Worm (Caenorhabditis elegans) whole organism, late embryonic: ENCODE measurements around the gene ace-3.

Experiments
- C08G9.2 ChIP-seq: sonication (generic microtip); optimal IDR thresholded peaks from 2 replicates; lab custom pipeline; 2016; ENCODE audit warnings: mild to moderate bottlenecking, missing genetic modification characterization, moderate library complexity, missing compliant biosample characterization
- C38D4.7 ChIP-seq: fragments of 200-800 bp; sonication (Bioruptor generic); optimal IDR thresholded peaks from 2 replicates; lab custom pipeline; 2018; ENCODE audit warnings: mild to moderate bottlenecking, missing genetic modification characterization, moderate library complexity, missing compliant biosample characterization
- K02D7.2 ChIP-seq: sonication (generic microtip); optimal IDR thresholded peaks from 2 replicates; lab custom pipeline; 2017; ENCODE audit warnings: mild to moderate bottlenecking, missing genetic modification characterization, missing compliant biosample characterization
- Y22D7AL.16 ChIP-seq: sonication (generic microtip); optimal IDR thresholded peaks from 2 replicates; lab custom pipeline; 2016; ENCODE audit warnings: missing genetic modification characterization, missing compliant biosample characterization
- ahr-1 ChIP-seq: sonication (generic microtip); optimal IDR thresholded peaks from 2 replicates; lab custom pipeline; 2016; ENCODE audit warnings: missing genetic modification characterization, missing compliant biosample characterization
- ama-1 ChIP-seq: fragments of 150-350 bp; optimal IDR thresholded peaks from 2 replicates; lab custom pipeline; 2014
- ceh-18 ChIP-seq: sonication (generic microtip); optimal IDR thresholded peaks from 2 replicates; lab custom pipeline; 2016; ENCODE audit warnings: missing genetic modification characterization, missing compliant biosample characterization
- ceh-19 ChIP-seq: fragments of 200-800 bp; sonication (Bioruptor generic); optimal IDR thresholded peaks from 2 replicates; lab custom pipeline; 2018; ENCODE audit warnings: mild to moderate bottlenecking, missing genetic modification characterization, missing compliant biosample characterization
- ceh-2 ChIP-seq: sonication (generic microtip); optimal IDR thresholded peaks from 2 replicates; lab custom pipeline; 2016; ENCODE audit warnings: missing genotype, missing genetic modification characterization, missing compliant biosample characterization
- ceh-22 ChIP-seq: sonication (generic microtip); optimal IDR thresholded peaks from 2 replicates; lab custom pipeline; 2017; ENCODE audit warnings: missing biosample characterization, missing genetic modification characterization
- ceh-24 ChIP-seq: sonication (generic microtip); optimal IDR thresholded peaks from 2 replicates; lab custom pipeline; 2016; ENCODE audit warnings: mild to moderate bottlenecking, missing genetic modification characterization, missing compliant biosample characterization
- ceh-30 ChIP-seq: fragments of 150-350 bp; optimal IDR thresholded peaks from 2 replicates; lab custom pipeline; 2014; ENCODE audit warnings: missing biosample characterization, missing genetic modification characterization
- ceh-31 ChIP-seq: sonication (generic microtip); optimal IDR thresholded peaks from 2 replicates; lab custom pipeline; 2016; ENCODE audit warnings: missing genetic modification characterization, missing compliant biosample characterization
- ceh-45 ChIP-seq: fragments of 200-800 bp; sonication (Bioruptor generic); IDR thresholded peaks from 2 replicates; pipeline ENCODE4 v1.3.6; 2022; ENCODE audit warnings: missing genetic modification reagents, missing genetic modification characterization, missing compliant biosample characterization
- ceh-48 ChIP-seq: sonication (generic microtip); optimal IDR thresholded peaks from 2 replicates; lab custom pipeline; 2016; ENCODE audit warnings: missing genetic modification characterization, inconsistent platforms, missing compliant biosample characterization
- ceh-9 ChIP-seq: sonication (generic microtip); optimal IDR thresholded peaks from 2 replicates; lab custom pipeline; 2016; ENCODE audit warnings: mild to moderate bottlenecking, missing genetic modification characterization, inconsistent platforms, missing compliant biosample characterization
- che-1 ChIP-seq: sonication (generic microtip); optimal IDR thresholded peaks from 2 replicates; lab custom pipeline; 2016; ENCODE audit warnings: mild to moderate bottlenecking, missing genetic modification characterization, missing compliant biosample characterization
- dve-1 ChIP-seq: sonication (generic microtip); optimal IDR thresholded peaks from 2 replicates; lab custom pipeline; 2017; ENCODE audit warnings: antibody characterized with exemption, mild to moderate bottlenecking, missing genetic modification characterization, missing compliant biosample characterization
- elt-2 ChIP-seq: sonication (generic microtip); optimal IDR thresholded peaks from 2 replicates; lab custom pipeline; 2016; ENCODE audit warnings: missing genetic modification reagents, missing genetic modification characterization, missing compliant biosample characterization
- elt-4 ChIP-seq: sonication (generic microtip); optimal IDR thresholded peaks from 2 replicates; lab custom pipeline; 2016; ENCODE audit warnings: missing genetic modification characterization, missing compliant biosample characterization
- fkh-10 ChIP-seq: fragments of 150-350 bp; optimal IDR thresholded peaks from 2 replicates; lab custom pipeline; 2014; ENCODE audit warnings: missing biosample characterization, missing genetic modification reagents, missing genetic modification characterization
- gmeb-2 ChIP-seq: sonication (generic microtip); optimal IDR thresholded peaks from 2 replicates; lab custom pipeline; 2016; ENCODE audit warnings: missing genetic modification characterization, inconsistent platforms, missing compliant biosample characterization
- hlh-13 ChIP-seq: fragments of 200-800 bp; sonication (Bioruptor generic); optimal IDR thresholded peaks from 2 replicates; lab custom pipeline; 2018; ENCODE audit warnings: mild to moderate bottlenecking, missing genetic modification characterization, missing compliant biosample characterization
- hlh-15 ChIP-seq: sonication (generic microtip); optimal IDR thresholded peaks from 2 replicates; lab custom pipeline; 2016; ENCODE audit warnings: missing genetic modification characterization, missing compliant biosample characterization
- hlh-30 ChIP-seq: sonication (generic microtip); optimal IDR thresholded peaks from 2 replicates; lab custom pipeline; 2017; ENCODE audit warnings: antibody characterized with exemption, missing genetic modification characterization, missing compliant biosample characterization; ENCODE audit not compliant: insufficient read depth
- hlh-6 ChIP-seq: sonication (generic microtip); optimal IDR thresholded peaks from 2 replicates; lab custom pipeline; 2016; ENCODE audit warnings: missing genotype, missing genetic modification characterization, missing compliant biosample characterization
- hlh-8 ChIP-seq: sonication (generic microtip); optimal IDR thresholded peaks from 2 replicates; lab custom pipeline; 2016; ENCODE audit warnings: missing genotype, missing genetic modification characterization, missing compliant biosample characterization
- lim-6 ChIP-seq: sonication (generic microtip); optimal IDR thresholded peaks from 2 replicates; lab custom pipeline; 2016; ENCODE audit warnings: missing genetic modification characterization, missing compliant biosample characterization
- lin-11 ChIP-seq: fragments of 200-800 bp; sonication (Bioruptor generic); optimal IDR thresholded peaks from 2 replicates; lab custom pipeline; 2018; ENCODE audit warnings: mild to moderate bottlenecking, missing genetic modification characterization, missing compliant biosample characterization
- mec-3 ChIP-seq: sonication (generic microtip); optimal IDR thresholded peaks from 2 replicates; lab custom pipeline; 2016; ENCODE audit warnings: borderline replicate concordance, missing genetic modification characterization, missing compliant biosample characterization
- nfya-1 ChIP-seq: sonication (generic microtip); optimal IDR thresholded peaks from 2 replicates; lab custom pipeline; 2017; ENCODE audit warnings: missing genetic modification characterization, mild to moderate bottlenecking, missing compliant biosample characterization, antibody characterized with exemption, moderate library complexity
- npax-4 ChIP-seq: sonication (generic microtip); optimal IDR thresholded peaks from 2 replicates; lab custom pipeline; 2016; ENCODE audit warnings: missing genetic modification characterization, missing compliant biosample characterization
- odd-2 ChIP-seq: sonication (generic microtip); optimal IDR thresholded peaks from 2 replicates; lab custom pipeline; 2017; ENCODE audit warnings: antibody characterized with exemption, mild to moderate bottlenecking, missing genetic modification characterization, missing compliant biosample characterization
- pag-3 ChIP-seq: sonication (generic microtip); optimal IDR thresholded peaks from 2 replicates; lab custom pipeline; 2016; ENCODE audit warnings: missing compliant biosample characterization, missing genetic modification characterization, borderline replicate concordance
- pat-9 ChIP-seq: fragments of 200-800 bp; sonication (Bioruptor generic); optimal IDR thresholded peaks from 2 replicates; lab custom pipeline; 2018; ENCODE audit warnings: mild to moderate bottlenecking, missing genetic modification characterization, moderate library complexity, missing compliant biosample characterization
- pax-1 ChIP-seq: fragments of 150-350 bp; optimal IDR thresholded peaks from 2 replicates; lab custom pipeline; 2014; ENCODE audit warnings: missing biosample characterization, missing genetic modification characterization
- pha-2 ChIP-seq: sonication (generic microtip); optimal IDR thresholded peaks from 2 replicates; lab custom pipeline; 2017; ENCODE audit warnings: mild to moderate bottlenecking, missing genetic modification characterization, missing compliant biosample characterization
- pha-4 ChIP-seq: fragments of 150-350 bp; optimal IDR thresholded peaks from 2 replicates; lab custom pipeline; 2018; ENCODE audit warnings: missing biosample characterization, missing genetic modification reagents, missing genetic modification characterization
- pqm-1 ChIP-seq: sonication (generic microtip); optimal IDR thresholded peaks from 2 replicates; lab custom pipeline; 2016; ENCODE audit warnings: missing genetic modification characterization, missing compliant biosample characterization
- ref-2 ChIP-seq: sonication (generic microtip); optimal IDR thresholded peaks from 2 replicates; lab custom pipeline; 2016; ENCODE audit warnings: missing genetic modification characterization, missing compliant biosample characterization
- rnt-1 ChIP-seq: sonication (generic microtip); optimal IDR thresholded peaks from 2 replicates; lab custom pipeline; 2016; ENCODE audit warnings: missing genetic modification characterization, missing compliant biosample characterization
- sdc-2 ChIP-seq: sonication (generic microtip); optimal IDR thresholded peaks from 2 replicates; lab custom pipeline; 2016; ENCODE audit warnings: missing genotype, missing genetic modification characterization, missing compliant biosample characterization
- sox-2 ChIP-seq: fragments of 200-800 bp; sonication (Bioruptor generic); IDR thresholded peaks from 2 replicates; pipeline ENCODE4 v1.3.6; 2022; ENCODE audit warnings: missing genetic modification reagents, missing genetic modification characterization, missing compliant biosample characterization
- sox-4 ChIP-seq: sonication (generic microtip); optimal IDR thresholded peaks from 2 replicates; lab custom pipeline; 2017; ENCODE audit warnings: mild to moderate bottlenecking, missing genetic modification characterization, inconsistent platforms, missing compliant biosample characterization
- syd-9 ChIP-seq: sonication (generic microtip); optimal IDR thresholded peaks from 2 replicates; lab custom pipeline; 2016; ENCODE audit warnings: mild to moderate bottlenecking, missing genetic modification characterization, moderate library complexity, missing compliant biosample characterization
- tbx-2 ChIP-seq: sonication (generic microtip); optimal IDR thresholded peaks from 2 replicates; lab custom pipeline; 2016; ENCODE audit warnings: missing genetic modification characterization, missing compliant biosample characterization
- unc-42 ChIP-seq: sonication (generic microtip); optimal IDR thresholded peaks from 2 replicates; lab custom pipeline; 2016; ENCODE audit warnings: missing genotype, missing genetic modification characterization, missing compliant biosample characterization
- unc-86 ChIP-seq: sonication (generic microtip); optimal IDR thresholded peaks from 2 replicates; lab custom pipeline; 2016; ENCODE audit warnings: missing genetic modification characterization, missing compliant biosample characterization
- zip-5 ChIP-seq: sonication (generic microtip); optimal IDR thresholded peaks from 2 replicates; lab custom pipeline; 2016; ENCODE audit warnings: missing genetic modification characterization, missing compliant biosample characterization
- ztf-16 ChIP-seq: sonication (generic microtip); optimal IDR thresholded peaks from 2 replicates; lab custom pipeline; 2017; ENCODE audit warnings: missing genetic modification characterization, missing compliant biosample characterization

Gene ace-3

ce11 chrII:14247748-14248502 lies 42.5 kb downstream of the ace-3 start (continued):
- TF ChIP-seq tbx-2 (peak; percentile 62), ceh-18 (tag; lab: Kevin White, UChicago) (no peak), pha-2 (tag; lab: Kevin White, UChicago) (no peak), ceh-19 (GFP tag; lab: Kevin White, UChicago) (peak; percentile 44), pha-4 (tag; lab: Kevin White, UChicago) (no peak), rnt-1 (tag; lab: Kevin White, UChicago) (peak; percentile 10)
- TF ChIP-seq, all 69 proteins: peak for 17

DNA sequence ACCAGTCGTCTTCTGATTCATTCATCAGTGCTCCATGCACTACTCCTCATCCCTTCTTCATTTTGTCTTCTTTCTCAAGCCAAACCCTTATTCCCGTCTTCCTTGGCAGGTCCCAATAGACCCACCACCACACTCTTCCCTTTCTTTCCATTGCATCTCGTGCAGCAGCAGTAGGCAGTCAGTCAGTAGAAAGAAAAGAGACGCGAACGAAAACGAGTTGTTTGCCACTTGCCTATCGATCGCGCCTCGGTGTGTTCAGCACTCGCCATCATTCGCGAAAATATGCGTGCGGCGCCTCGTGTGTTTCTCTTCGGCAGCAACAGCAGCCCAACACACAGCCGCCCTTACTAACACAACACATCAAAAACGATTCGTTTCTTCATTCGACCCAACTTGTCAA lies 44.1 kb downstream of the ace-3 start:
- TF ChIP-seq tbx-2 (peak; percentile 67), elt-2 (tag; lab: Kevin White, UChicago) (no peak), C38D4.7 (GFP tag; lab: Kevin White, UChicago) (no peak), gmeb-2 (tag; lab: Kevin White, UChicago) (no peak), hlh-13 (GFP tag; lab: Kevin White, UChicago) (no peak), zip-5 (tag; lab: Kevin White, UChicago) (no peak), pax-1 (tag; lab: Kevin White, UChicago) (no peak), ceh-45 (no peak), K02D7.2 (no peak), ceh-22 (tag; lab: Kevin White, UChicago) (no peak), ama-1 (lab: Kevin White, UChicago) (peak; percentile 64), hlh-6 (tag; lab: Kevin White, UChicago) (peak; percentile 19), C08G9.2 (tag; lab: Kevin White, UChicago) (no peak), dve-1 (tag; lab: Kevin White, UChicago) (no peak), ceh-9 (tag; lab: Kevin White, UChicago) (no peak), lim-6 (no peak), ref-2 (tag; lab: Kevin White, UChicago) (peak; percentile 14), npax-4 (tag; lab: Kevin White, UChicago) (no peak), hlh-8 (tag; lab: Kevin White, UChicago) (peak; percentile 1), che-1 (tag; lab: Kevin White, UChicago) (no peak), odd-2 (tag; lab: Kevin White, UChicago) (no peak), hlh-15 (tag; lab: Kevin White, UChicago) (no peak), sox-4 (tag; lab: Kevin White, UChicago) (no peak), ztf-16 (tag; lab: Kevin White, UChicago) (no peak), sox-2 (no peak), pag-3 (tag; lab: Kevin White, UChicago) (no peak), hlh-30 (tag; lab: Kevin White, UChicago) (peak; percentile 66), syd-9 (tag; lab: Kevin White, UChicago) (no peak), unc-42 (tag; lab: Kevin White, UChicago) (peak; percentile 40), ceh-30 (no peak), unc-86 (tag; lab: Kevin White, UChicago) (no peak), fkh-10 (peak; percentile 45), elt-4 (tag; lab: Kevin White, UChicago) (no peak), ahr-1 (tag; lab: Kevin White, UChicago) (no peak), ceh-24 (no peak), pat-9 (tag; lab: Kevin White, UChicago) (no peak), mec-3 (tag; lab: Kevin White, UChicago) (peak; percentile 52), ceh-19 (GFP tag; lab: Kevin White, UChicago) (peak; percentile 33), pqm-1 (tag; lab: Kevin White, UChicago) (no peak), ceh-2 (no peak), ceh-31 (peak; percentile 62), nfya-1 (tag; lab: Kevin White, UChicago) (peak; percentile 76), ceh-48 (peak; percentile 68), lin-11 (peak; percentile 29), ceh-18 (tag; lab: Kevin White, UChicago) (no peak), Y22D7AL.16 (tag; lab: Kevin White, UChicago) (no peak), sdc-2 (peak; percentile 30)
